Worm (Caenorhabditis elegans): ENCODE results near the gene par-1.

The par-1 gene

DNA sequence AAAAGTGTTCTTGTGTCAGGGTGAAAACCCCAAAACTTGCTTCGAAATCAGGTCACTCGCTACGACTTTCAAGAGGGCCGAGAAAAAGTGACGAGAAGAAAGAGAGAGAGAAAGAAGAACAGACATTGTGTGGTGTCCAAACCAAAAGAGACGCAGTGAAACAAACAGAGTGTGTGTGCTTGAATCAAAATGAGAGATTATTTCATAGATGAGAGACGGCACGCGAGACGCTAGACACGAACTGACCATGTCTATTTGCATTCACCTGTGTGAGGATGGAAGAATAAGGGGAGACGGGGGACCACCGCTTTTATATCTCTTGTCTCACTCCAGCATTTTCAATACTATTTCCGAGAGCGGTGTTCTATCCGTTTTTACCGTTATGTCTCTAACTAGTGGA is 9.0 kb downstream of the par-1 start (continued):
- TF ChIP-seq unc-42 (tag; optimal IDR thresholded peaks at IDR 0.05): peak; percentile 1
- peak; percentile 74 for TF ChIP-seq pax-1 (tag; optimal IDR thresholded peaks at IDR 0.05)
- TF ChIP-seq pros-1 (tag; optimal IDR thresholded peaks at IDR 0.05): peak; percentile 7
- peak; percentile 67 for TF ChIP-seq ceh-19 (GFP tag; optimal IDR thresholded peaks at IDR 0.05)
- peak; percentile 77 for TF ChIP-seq tbx-2 (tag; optimal IDR thresholded peaks at IDR 0.05)
- TF ChIP-seq ttx-3 (tag; optimal IDR thresholded peaks at IDR 0.05): no peak
- TF ChIP-seq ceh-2 (tag; optimal IDR thresholded peaks at IDR 0.05): peak; percentile 34
- peak; percentile 64 for TF ChIP-seq unc-55 (GFP tag; optimal IDR thresholded peaks at IDR 0.05)
- no peak for TF ChIP-seq Y22D7AL.16 (tag; optimal IDR thresholded peaks at IDR 0.05)
- TF ChIP-seq C08G9.2 (tag; optimal IDR thresholded peaks at IDR 0.05): no peak
- no peak for TF ChIP-seq ahr-1 (tag; optimal IDR thresholded peaks at IDR 0.05)
- TF ChIP-seq eyg-1 (tag; optimal IDR thresholded peaks at IDR 0.05): no peak
- no peak for TF ChIP-seq pqm-1 (tag; optimal IDR thresholded peaks at IDR 0.05)
- TF ChIP-seq ztf-16 (tag; optimal IDR thresholded peaks at IDR 0.05): no peak
- TF ChIP-seq dve-1 (tag; optimal IDR thresholded peaks at IDR 0.05): peak; percentile 49
- no peak for TF ChIP-seq mec-3 (tag; optimal IDR thresholded peaks at IDR 0.05; ENCODE audit: borderline replicate concordance)
- TF ChIP-seq ceh-30 (tag; optimal IDR thresholded peaks at IDR 0.05): peak; percentile 0

DNA sequence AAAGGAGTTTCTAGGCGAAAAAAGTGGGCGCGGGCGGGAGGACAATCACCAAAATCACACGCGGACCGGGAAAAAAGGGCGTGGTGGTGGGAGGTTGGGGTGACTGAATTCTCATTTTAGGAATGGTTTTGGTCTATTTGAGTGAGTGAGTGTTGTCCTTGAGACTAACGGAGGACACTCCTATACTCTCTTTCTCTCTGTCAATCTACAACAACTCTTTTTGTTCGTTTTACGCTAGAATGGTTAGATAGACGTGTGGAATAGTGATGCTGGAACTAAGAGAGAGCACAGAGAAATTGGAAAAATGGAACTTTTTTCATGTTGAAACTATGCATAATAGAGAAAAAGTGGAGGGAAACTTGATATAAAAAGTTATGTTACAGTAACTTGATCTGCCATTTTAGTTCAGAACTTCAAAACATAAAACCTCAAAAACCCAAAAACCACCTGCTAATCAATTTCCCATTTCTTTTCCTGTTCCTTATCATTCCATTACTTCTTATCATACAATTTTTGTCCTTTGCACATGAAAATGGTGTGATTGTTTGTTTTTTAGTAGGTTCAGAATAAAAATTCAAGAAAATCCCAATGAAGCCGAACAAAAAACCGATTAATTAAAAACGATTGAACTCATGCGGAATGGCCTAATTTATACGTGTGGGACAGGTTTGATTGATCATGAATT is 10.3 kb downstream of the par-1 start:
- TF ChIP-seq hlh-6 (tag; optimal IDR thresholded peaks at IDR 0.05): no peak
- TF ChIP-seq elt-2 (tag; optimal IDR thresholded peaks at IDR 0.05): peak; percentile 75
- TF ChIP-seq hlh-15 (tag; optimal IDR thresholded peaks at IDR 0.05): no peak
- no peak for TF ChIP-seq lim-6 (tag; optimal IDR thresholded peaks at IDR 0.05)
- TF ChIP-seq ceh-34 (tag; optimal IDR thresholded peaks at IDR 0.05): no peak
- no peak for TF ChIP-seq zip-5 (tag; optimal IDR thresholded peaks at IDR 0.05)
- no peak for TF ChIP-seq pha-2 (tag; optimal IDR thresholded peaks at IDR 0.05)
- no peak for TF ChIP-seq syd-9 (tag; optimal IDR thresholded peaks at IDR 0.05)

DNA sequence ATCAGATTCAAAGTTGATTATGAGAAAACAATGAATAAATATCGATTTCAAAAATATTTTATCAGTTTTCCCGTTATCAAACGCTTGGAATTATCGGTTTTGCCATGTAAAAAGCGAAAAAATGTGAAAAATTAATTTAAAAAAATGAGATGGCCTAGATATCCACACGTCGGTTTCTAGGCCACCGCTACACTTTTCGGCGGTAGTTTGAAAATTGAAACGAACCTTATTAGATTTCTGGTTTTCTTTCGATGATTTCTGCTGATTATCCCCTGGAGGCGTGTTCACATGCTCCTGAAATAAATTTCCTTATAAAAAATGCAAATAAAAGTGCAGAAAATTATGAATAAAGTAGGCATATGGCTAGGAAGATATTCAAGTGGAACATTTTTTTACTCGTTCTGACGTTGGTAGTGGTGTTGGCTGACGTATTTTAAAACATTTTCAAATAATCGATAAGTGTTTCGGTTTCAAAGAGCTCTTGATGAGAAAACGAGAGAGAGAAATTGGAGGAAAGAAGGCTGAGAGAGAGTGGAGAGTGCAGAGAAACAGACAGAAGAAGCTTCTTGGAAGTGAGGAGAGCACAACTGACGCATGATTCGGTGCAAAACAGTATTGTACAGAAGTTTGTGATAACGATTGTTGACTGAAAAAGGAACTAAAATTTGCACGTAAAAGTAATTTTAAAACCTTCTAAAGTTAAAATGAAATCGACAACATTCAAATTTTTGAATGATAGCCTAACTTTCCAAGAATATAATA is 12.0 kb downstream of the par-1 start:
- TF ChIP-seq unc-55 (GFP tag; optimal IDR thresholded peaks at IDR 0.05) (no peak), F13H6.1 (tag; optimal IDR thresholded peaks at IDR 0.05) (no peak), syd-9 (tag; optimal IDR thresholded peaks at IDR 0.05) (no peak), C08G9.2 (tag; optimal IDR thresholded peaks at IDR 0.05) (peak; percentile 16), hlh-6 (tag; optimal IDR thresholded peaks at IDR 0.05) (no peak), tbx-2 (tag; optimal IDR thresholded peaks at IDR 0.05) (peak; percentile 10), ceh-48 (tag; optimal IDR thresholded peaks at IDR 0.05) (peak; percentile 38), nfya-1 (tag; optimal IDR thresholded peaks at IDR 0.05) (peak; percentile 4), zip-5 (tag; optimal IDR thresholded peaks at IDR 0.05) (peak; percentile 2), odd-2 (tag; optimal IDR thresholded peaks at IDR 0.05) (no peak)

- TF ChIP-seq Y22D7AL.16 (tag; optimal IDR thresholded peaks at IDR 0.05) (no peak), sox-4 (tag; optimal IDR thresholded peaks at IDR 0.05) (no peak), unc-42 (tag; optimal IDR thresholded peaks at IDR 0.05) (peak; percentile 72), lin-11 (tag; optimal IDR thresholded peaks at IDR 0.05) (no peak), ttx-3 (tag; optimal IDR thresholded peaks at IDR 0.05) (peak; percentile 11)
These were observed 14.9 kb downstream of the par-1 start for ce11 chrV:14130226-14130625.

DNA sequence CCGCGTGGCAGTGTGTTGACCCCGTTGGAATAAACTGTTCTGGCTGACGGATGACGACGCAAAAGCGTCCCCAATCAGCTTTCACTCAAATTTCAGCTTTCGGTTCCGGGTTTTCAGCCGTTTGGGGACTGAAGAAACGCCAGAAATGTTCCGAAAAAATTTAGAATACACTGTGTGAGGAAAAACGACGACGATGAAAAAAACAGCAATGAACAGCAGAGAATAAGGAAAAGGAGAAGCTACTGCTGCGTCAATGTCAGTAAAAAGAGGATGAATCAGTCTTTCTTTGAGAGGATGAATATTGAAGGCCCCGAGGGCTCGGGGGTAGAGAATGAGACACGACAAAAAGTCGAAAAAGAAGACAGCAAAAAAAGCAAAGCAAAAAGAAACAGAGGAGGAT is 16.3 kb downstream of the par-1 start:
- TF ChIP-seq ceh-9 (tag; optimal IDR thresholded peaks at IDR 0.05) (no peak), hlh-15 (tag; optimal IDR thresholded peaks at IDR 0.05) (no peak), npax-4 (tag; optimal IDR thresholded peaks at IDR 0.05) (no peak), mec-3 (tag; optimal IDR thresholded peaks at IDR 0.05; ENCODE audit: borderline replicate concordance) (no peak), ceh-34 (tag; optimal IDR thresholded peaks at IDR 0.05) (no peak), fax-1 (tag; optimal IDR thresholded peaks at IDR 0.05) (no peak), elt-2 (tag; optimal IDR thresholded peaks at IDR 0.05) (no peak), dmd-4 (tag; optimal IDR thresholded peaks at IDR 0.05; ENCODE audit: borderline replicate concordance) (no peak), ceh-22 (tag; optimal IDR thresholded peaks at IDR 0.05) (no peak), K02D7.2 (tag; optimal IDR thresholded peaks at IDR 0.05) (no peak), ceh-2 (tag; optimal IDR thresholded peaks at IDR 0.05) (no peak), pat-9 (tag; optimal IDR thresholded peaks at IDR 0.05) (no peak), sox-4 (tag; optimal IDR thresholded peaks at IDR 0.05) (no peak), pqm-1 (tag; optimal IDR thresholded peaks at IDR 0.05) (no peak), ama-1 (optimal IDR thresholded peaks at IDR 0.05) (no peak), ceh-31 (tag; optimal IDR thresholded peaks at IDR 0.05) (no peak), ref-2 (tag; optimal IDR thresholded peaks at IDR 0.05) (no peak), nfya-1 (tag; optimal IDR thresholded peaks at IDR 0.05) (no peak), rnt-1 (tag; optimal IDR thresholded peaks at IDR 0.05) (no peak), che-1 (tag; optimal IDR thresholded peaks at IDR 0.05) (no peak)
